Fruit fly (Drosophila melanogaster) whole organism, embryonic: ENCODE data around the gene CG42329.

Experiments
- Ada2b ChIP-seq: fragments of 200-800 bp; sonication (Bioruptor generic); IDR thresholded peaks from 2 replicates; pipeline ENCODE4 v1.3.6; 2022; ENCODE audit warnings: missing biosample characterization, missing genetic modification characterization
- BEAF-32 ChIP-seq: fragments of 200-800 bp; sonication (Bioruptor generic); optimal IDR thresholded peaks from 3 replicates; lab custom pipeline; 2017; ENCODE audit warnings: missing biosample characterization, missing genetic modification characterization, mild to moderate bottlenecking, moderate library complexity, missing genetic modification reagents
- CG10267 ChIP-seq: fragments of 200-800 bp; sonication (Bioruptor generic); optimal IDR thresholded peaks from 2 replicates; lab custom pipeline; 2018; ENCODE audit warnings: missing biosample characterization, mild to moderate bottlenecking, missing genetic modification characterization, moderate library complexity
- CG10274 ChIP-seq: fragments of 200-800 bp; sonication (Bioruptor generic); optimal IDR thresholded peaks from 3 replicates; lab custom pipeline; 2017; ENCODE audit warnings: missing biosample characterization, mild to moderate bottlenecking, missing genetic modification characterization
- CG10321 ChIP-seq: fragments of 200-800 bp; sonication (Bioruptor generic); IDR thresholded peaks from 2 replicates; pipeline ENCODE4 v1.3.6; 2022; ENCODE audit warnings: missing biosample characterization, missing genetic modification characterization
- CG11504 ChIP-seq: fragments of 200-800 bp; sonication (Bioruptor generic); optimal IDR thresholded peaks from 3 replicates; lab custom pipeline; 2019; ENCODE audit warnings: missing biosample characterization, mild to moderate bottlenecking, missing genetic modification characterization, moderate library complexity
- CG11560 ChIP-seq: fragments of 200-800 bp; sonication (Bioruptor generic); IDR thresholded peaks from 3 replicates; pipeline ENCODE4 v1.3.6; 2022; ENCODE audit warnings: missing biosample characterization, missing genetic modification characterization
- CG13424 ChIP-seq: fragments of 200-800 bp; sonication (Bioruptor generic); optimal IDR thresholded peaks from 2 replicates; lab custom pipeline; 2019; ENCODE audit warnings: missing biosample characterization, mild to moderate bottlenecking, missing genetic modification characterization, moderate library complexity
- CG14710 ChIP-seq: fragments of 200-800 bp; sonication (Bioruptor generic); optimal IDR thresholded peaks from 3 replicates; lab custom pipeline; 2019; ENCODE audit warnings: missing biosample characterization, mild to moderate bottlenecking, missing genetic modification characterization, moderate library complexity
- CG14860 ChIP-seq: fragments of 200-800 bp; sonication (Bioruptor generic); IDR thresholded peaks from 3 replicates; pipeline ENCODE4 v1.3.6; 2022; ENCODE audit warnings: missing biosample characterization, missing genetic modification characterization; ENCODE audit not compliant: partially characterized antibody
- CG16779 ChIP-seq: fragments of 200-800 bp; sonication (Bioruptor generic); IDR thresholded peaks from 2 replicates; pipeline ENCODE4 v1.3.6; 2022; ENCODE audit warnings: missing biosample characterization, missing genetic modification characterization
- CG17359 ChIP-seq: fragments of 200-800 bp; sonication (Bioruptor generic); optimal IDR thresholded peaks from 3 replicates; lab custom pipeline; 2018; ENCODE audit warnings: missing biosample characterization, mild to moderate bottlenecking, missing genetic modification characterization, moderate library complexity
- CG1792 ChIP-seq: fragments of 200-800 bp; sonication (Bioruptor generic); optimal IDR thresholded peaks from 2 replicates; lab custom pipeline; 2016; ENCODE audit warnings: missing biosample characterization, missing genetic modification characterization
- CG2199 ChIP-seq: fragments of 200-800 bp; sonication (Bioruptor generic); IDR thresholded peaks from 3 replicates; pipeline ENCODE4 v1.3.6; 2022; ENCODE audit warnings: missing biosample characterization, missing genetic modification characterization
- CG2678 ChIP-seq: fragments of 200-800 bp; sonication (Bioruptor generic); optimal IDR thresholded peaks from 3 replicates; lab custom pipeline; 2019; ENCODE audit warnings: missing biosample characterization, mild to moderate bottlenecking, missing genetic modification characterization, moderate library complexity
- CG3847 ChIP-seq: fragments of 200-800 bp; sonication (Bioruptor generic); IDR thresholded peaks from 2 replicates; pipeline ENCODE4 v1.3.6; 2022; ENCODE audit warnings: missing biosample characterization, missing genetic modification characterization
- CG4328 ChIP-seq: fragments of 200-800 bp; sonication (Bioruptor generic); optimal IDR thresholded peaks from 3 replicates; lab custom pipeline; 2017; ENCODE audit warnings: missing biosample characterization, missing genetic modification reagents, missing genetic modification characterization
- CG4424 ChIP-seq: fragments of 200-800 bp; sonication (Bioruptor generic); optimal IDR thresholded peaks from 3 replicates; lab custom pipeline; 2016; ENCODE audit warnings: missing biosample characterization, missing genetic modification characterization
- CG6765 ChIP-seq: fragments of 200-800 bp; sonication (Bioruptor generic); optimal IDR thresholded peaks from 3 replicates; lab custom pipeline; 2017; ENCODE audit warnings: missing biosample characterization, mild to moderate bottlenecking, missing genetic modification characterization
- CG7963 ChIP-seq: fragments of 200-800 bp; sonication (Bioruptor generic); IDR thresholded peaks from 3 replicates; pipeline ENCODE4 v1.3.6; 2022; ENCODE audit warnings: missing biosample characterization, missing genetic modification characterization; ENCODE audit not compliant: partially characterized antibody
- CrebB ChIP-seq: fragments of 200-800 bp; sonication (Bioruptor generic); optimal IDR thresholded peaks from 3 replicates; lab custom pipeline; 2018; ENCODE audit warnings: missing biosample characterization, mild to moderate bottlenecking, missing genetic modification characterization
- Dp ChIP-seq: fragments of 200-800 bp; sonication (Bioruptor generic); optimal IDR thresholded peaks from 2 replicates; lab custom pipeline; 2018; ENCODE audit warnings: missing biosample characterization, mild to moderate bottlenecking, missing genetic modification characterization, moderate library complexity
- E2f2 ChIP-seq: fragments of 200-800 bp; sonication (Bioruptor generic); IDR thresholded peaks from 2 replicates; pipeline ENCODE4 v1.3.6; 2022; ENCODE audit warnings: missing biosample characterization, missing genetic modification characterization
- HLH3B ChIP-seq: fragments of 200-800 bp; sonication (Bioruptor generic); IDR thresholded peaks from 2 replicates; pipeline ENCODE4 v1.3.6; 2022; ENCODE audit warnings: missing biosample characterization, missing genetic modification characterization
- Hey ChIP-seq: fragments of 200-800 bp; sonication (Bioruptor generic); optimal IDR thresholded peaks from 3 replicates; lab custom pipeline; 2018; ENCODE audit warnings: missing biosample characterization, mild to moderate bottlenecking, missing genetic modification characterization
- Hr39 ChIP-seq: fragments of >200 bp; optimal IDR thresholded peaks from 2 replicates; lab custom pipeline; 2017
- Mrtf ChIP-seq: fragments of 200-800 bp; sonication (Bioruptor generic); IDR thresholded peaks from 3 replicates; pipeline ENCODE4 v1.3.6; 2022; ENCODE audit warnings: missing biosample characterization, missing genetic modification characterization
- Rx ChIP-seq: fragments of 200-800 bp; sonication (Bioruptor generic); IDR thresholded peaks from 2 replicates; pipeline ENCODE4 v1.3.6; 2022; ENCODE audit warnings: missing biosample characterization, missing genetic modification characterization
- Sry-δ ChIP-seq: fragments of 200-800 bp; sonication (Bioruptor generic); optimal IDR thresholded peaks from 2 replicates; lab custom pipeline; 2016; ENCODE audit warnings: missing biosample characterization, missing genetic modification characterization
- Xbp1 ChIP-seq: fragments of 200-800 bp; sonication (Bioruptor generic); optimal IDR thresholded peaks from 3 replicates; lab custom pipeline; 2016; ENCODE audit warnings: missing biosample characterization, mild to moderate bottlenecking, missing genetic modification characterization
- ato ChIP-seq: fragments of 200-800 bp; sonication (Bioruptor generic); IDR thresholded peaks from 2 replicates; pipeline ENCODE4 v1.3.6; 2022; ENCODE audit warnings: missing biosample characterization, missing genetic modification characterization; ENCODE audit not compliant: partially characterized antibody
- az2 ChIP-seq: fragments of 200-800 bp; sonication (Bioruptor generic); optimal IDR thresholded peaks from 3 replicates; lab custom pipeline; 2016; ENCODE audit warnings: missing biosample characterization, missing genetic modification characterization
- bab2 ChIP-seq: fragments of 200-800 bp; sonication (Bioruptor generic); optimal IDR thresholded peaks from 2 replicates; lab custom pipeline; 2016; ENCODE audit warnings: missing biosample characterization, missing genetic modification characterization
- bigmax ChIP-seq: fragments of 200-800 bp; sonication (Bioruptor generic); optimal IDR thresholded peaks from 2 replicates; lab custom pipeline; 2018; ENCODE audit warnings: missing biosample characterization, mild to moderate bottlenecking, missing genetic modification characterization
- cad ChIP-seq: fragments of >200 bp; optimal IDR thresholded peaks from 2 replicates; lab custom pipeline; 2017; ENCODE audit warnings: missing biosample characterization, missing genetic modification characterization
- dmrt99B ChIP-seq: fragments of 200-800 bp; sonication (Bioruptor generic); optimal IDR thresholded peaks from 2 replicates; lab custom pipeline; 2018; ENCODE audit warnings: missing biosample characterization, mild to moderate bottlenecking, missing genetic modification characterization, moderate library complexity
- dysf ChIP-seq: fragments of 200-800 bp; sonication (Bioruptor generic); IDR thresholded peaks from 3 replicates; pipeline ENCODE4 v1.3.6; 2022; ENCODE audit warnings: missing biosample characterization, missing genetic modification characterization
- en ChIP-seq: fragments of 200-800 bp; sonication (Bioruptor generic); optimal IDR thresholded peaks from 2 replicates; lab custom pipeline; 2016; ENCODE audit warnings: missing biosample characterization, missing genetic modification characterization
- gcm2 ChIP-seq: fragments of 200-800 bp; sonication (Bioruptor generic); optimal IDR thresholded peaks from 2 replicates; lab custom pipeline; 2016; ENCODE audit warnings: missing biosample characterization, missing genetic modification characterization
- her ChIP-seq: fragments of 200-800 bp; sonication (Bioruptor generic); optimal IDR thresholded peaks from 2 replicates; lab custom pipeline; 2016; ENCODE audit warnings: missing biosample characterization, missing genetic modification characterization
- hkb ChIP-seq, 2 experiments: fragments of 200-800 bp in 1 of 2; fragments of >200 bp in 1 of 2; sonication (Bioruptor generic) in 1 of 2; IDR thresholded peaks in 1 of 2; optimal IDR thresholded peaks in 1 of 2; 2 replicates each; pipeline versions ENCODE4 v1.3.6 to Lab custom; 2017 to 2022; ENCODE audit warnings: missing biosample characterization in 1 of 2, missing genetic modification characterization in 1 of 2
- mirr ChIP-seq: fragments of 200-800 bp; sonication (Bioruptor generic); optimal IDR thresholded peaks from 3 replicates; lab custom pipeline; 2018; ENCODE audit warnings: missing biosample characterization, mild to moderate bottlenecking, missing genetic modification characterization
- nerfin-2 ChIP-seq: fragments of 200-800 bp; sonication (Bioruptor generic); IDR thresholded peaks from 2 replicates; pipeline ENCODE4 v1.3.6; 2022; ENCODE audit warnings: missing biosample characterization, missing genetic modification characterization; ENCODE audit not compliant: partially characterized antibody
- prd ChIP-seq, 3 experiments: fragments of >200 bp in 2 of 3; fragments of 200-800 bp in 1 of 3; sonication (Bioruptor generic) in 1 of 3; optimal IDR thresholded peaks in 2 of 3; IDR thresholded peaks in 1 of 3; 2 replicates in 2 of 3; 3 replicates in 1 of 3; pipeline versions ENCODE4 v1.3.6 to Lab custom; 2017 to 2022; ENCODE audit warnings: missing biosample characterization in 1 of 3, missing genetic modification characterization in 1 of 3
- ranshi ChIP-seq: fragments of 200-800 bp; sonication (Bioruptor generic); IDR thresholded peaks from 2 replicates; pipeline ENCODE4 v1.3.6; 2022; ENCODE audit warnings: missing biosample characterization, missing genetic modification characterization
- run ChIP-seq: fragments of 200-800 bp; sonication (Bioruptor generic); optimal IDR thresholded peaks from 3 replicates; lab custom pipeline; 2018; ENCODE audit warnings: missing biosample characterization, mild to moderate bottlenecking, missing genetic modification characterization
- sens-2 ChIP-seq: fragments of 200-800 bp; sonication (Bioruptor generic); IDR thresholded peaks from 2 replicates; pipeline ENCODE4 v1.3.6; 2022; ENCODE audit warnings: missing biosample characterization, missing genetic modification characterization
- seq ChIP-seq: fragments of 200-800 bp; sonication (Bioruptor generic); IDR thresholded peaks from 2 replicates; pipeline ENCODE4 v1.3.6; 2022; ENCODE audit warnings: missing biosample characterization, missing genetic modification characterization
- sisA ChIP-seq: fragments of 200-800 bp; sonication (Bioruptor generic); IDR thresholded peaks from 2 replicates; pipeline ENCODE4 v1.3.6; 2022; ENCODE audit warnings: missing biosample characterization, missing genetic modification characterization
- so ChIP-seq: fragments of 200-800 bp; sonication (Bioruptor generic); IDR thresholded peaks from 3 replicates; pipeline ENCODE4 v1.3.6; 2022; ENCODE audit warnings: missing biosample characterization, missing genetic modification characterization
- zf30C ChIP-seq: fragments of 200-800 bp; sonication (Bioruptor generic); optimal IDR thresholded peaks from 3 replicates; lab custom pipeline; 2018; ENCODE audit warnings: missing biosample characterization, mild to moderate bottlenecking, missing genetic modification characterization

The CG42329 gene

dm6 chr2L:1230691-1231090, 11.6 kb downstream of the CG42329 start (continued):
- no peak for TF ChIP-seq BEAF-32 (GFP tag; lab: Kevin White, UChicago)
- TF ChIP-seq ato (GFP tag; lab: Robert Waterston, UW), result no peak
- TF ChIP-seq CG16779 (GFP tag; lab: Robert Waterston, UW), result no peak
- TF ChIP-seq CG7963 (GFP tag; lab: Robert Waterston, UW), result no peak
- no peak for TF ChIP-seq Mrtf
- no peak for TF ChIP-seq CG4328
- TF ChIP-seq CG2678 (tag; lab: Kevin White, UChicago), result peak; percentile 58
- TF ChIP-seq CG11504, result peak; percentile 59
- TF ChIP-seq CG2199 (GFP tag; lab: Robert Waterston, UW), result no peak
- no peak for TF ChIP-seq Sry-δ
- no peak for TF ChIP-seq hkb (optimal IDR thresholded peaks at IDR 0.05; lab: Kevin White, UChicago)
- peak; percentile 68 for TF ChIP-seq hkb (GFP tag; IDR thresholded peaks at IDR 0.05; lab: Robert Waterston, UW)
- no peak for TF ChIP-seq her
- TF ChIP-seq CG14860 (GFP tag; lab: Robert Waterston, UW), result no peak
- TF ChIP-seq CG4424 (GFP tag; lab: Kevin White, UChicago), result peak; percentile 3
- TF ChIP-seq Hey, result no peak
- TF ChIP-seq gcm2 (GFP tag; lab: Kevin White, UChicago), result no peak
- TF ChIP-seq run (tag; lab: Kevin White, UChicago), result no peak
- no peak for TF ChIP-seq seq (GFP tag; lab: Robert Waterston, UW)
- TF ChIP-seq CrebB (tag; lab: Kevin White, UChicago), result peak; percentile 4
- no peak for TF ChIP-seq CG3847 (GFP tag; lab: Robert Waterston, UW)
- no peak for TF ChIP-seq prd (optimal IDR thresholded peaks at IDR 0.05; lab: Kevin White, UChicago)
- peak; percentile 47; the same call in 1 of the 3 replicates for TF ChIP-seq prd (GFP tag; IDR thresholded peaks at IDR 0.05; lab: Robert Waterston, UW)
- no peak for TF ChIP-seq az2 (GFP tag; lab: Kevin White, UChicago)
- no peak for TF ChIP-seq CG1792 (GFP tag; lab: Kevin White, UChicago)
- TF ChIP-seq CG6765, result no peak
- TF ChIP-seq mirr (GFP tag; lab: Kevin White, UChicago), result no peak
- peak; percentile 34; the same call in 1 of the 2 replicates for TF ChIP-seq Ada2b (GFP tag; lab: Robert Waterston, UW)
- no peak for TF ChIP-seq Rx (GFP tag; lab: Robert Waterston, UW)
- TF ChIP-seq Hr39 (lab: Kevin White, UChicago), result no peak
- TF ChIP-seq dmrt99B (tag; lab: Kevin White, UChicago), result peak; percentile 59
- no peak for TF ChIP-seq bigmax (GFP tag; lab: Kevin White, UChicago)
- TF ChIP-seq E2f2 (GFP tag; lab: Robert Waterston, UW), result no peak
- TF ChIP-seq en (GFP tag; lab: Kevin White, UChicago), result no peak
- no peak for TF ChIP-seq CG10321 (GFP tag; lab: Robert Waterston, UW)
- peak; percentile 51; the same call in 2 of the 3 replicates for TF ChIP-seq dysf (GFP tag; lab: Robert Waterston, UW)
- TF ChIP-seq CG13424 (tag; lab: Kevin White, UChicago), result peak; percentile 22
- no peak for TF ChIP-seq CG10267 (tag; lab: Kevin White, UChicago)
- TF ChIP-seq CG10274, result no peak
- TF ChIP-seq HLH3B (GFP tag; lab: Robert Waterston, UW), result no peak
- no peak for TF ChIP-seq cad (GFP tag; lab: Kevin White, UChicago)
- TF ChIP-seq ranshi (GFP tag; lab: Robert Waterston, UW), result 0 out of 2 replicates have a peak, but pooled peaks have one; percentile 16
- no peak for TF ChIP-seq CG11560 (tag; lab: Robert Waterston, UW)
- no peak for TF ChIP-seq CG14710 (tag; lab: Kevin White, UChicago)
- TF ChIP-seq CG17359 (tag; lab: Kevin White, UChicago), result peak; percentile 37
- no peak for TF ChIP-seq zf30C (GFP tag; lab: Kevin White, UChicago)
- peak; percentile 42 for TF ChIP-seq sisA (GFP tag; lab: Robert Waterston, UW)
- TF ChIP-seq bab2 (GFP tag; lab: Kevin White, UChicago), result peak; percentile 25
- no peak for TF ChIP-seq nerfin-2 (GFP tag; lab: Robert Waterston, UW)
- TF ChIP-seq Xbp1 (GFP tag; lab: Kevin White, UChicago), result no peak
- TF ChIP-seq sens-2 (GFP tag; lab: Robert Waterston, UW), result no peak
- no peak for TF ChIP-seq Dp (GFP tag; lab: Kevin White, UChicago)
- TF ChIP-seq so (GFP tag; lab: Robert Waterston, UW), result no peak
